Comparison of ENCODE assay signal across 8 worm cellular contexts in the genomic region with DNA sequence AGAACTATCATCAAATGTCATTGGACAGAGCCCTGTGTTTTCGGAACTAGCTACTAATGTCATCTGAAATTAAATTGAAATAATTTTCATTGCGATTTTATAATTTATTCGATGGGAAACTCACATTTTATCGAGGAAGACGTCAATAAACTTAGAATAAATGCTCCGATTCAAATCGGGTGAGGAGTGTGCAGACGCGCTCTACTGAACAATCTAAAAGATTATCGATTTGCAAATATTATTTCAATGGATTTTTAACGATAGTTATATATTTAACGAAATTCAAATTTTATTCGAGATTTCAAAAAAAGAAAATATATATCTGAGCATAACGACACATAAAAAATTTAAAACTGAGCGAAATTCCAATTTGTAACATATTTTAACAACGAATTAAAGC.
A peak's percentile ranks its signal among the peaks of the same experiment; 100 is the strongest.
TF ChIP-seq lines count a peak whose summit lies in the region.

Gene eor-1 (minus strand): TSS at position 65 of the 400 bp plus-strand sequence.

TF ChIP-seq in whole organism, L1 larva, 84 proteins besides CTCF, POLR2A, EP300 and RAD21 (continues in another document):
- TF ChIP-seq dsc-1 (tag; optimal IDR thresholded peaks at IDR 0.05; lab: Kevin White, UChicago) = peak; percentile 26
- TF ChIP-seq C16A3.4 (tag; optimal IDR thresholded peaks at IDR 0.05; lab: Kevin White, UChicago) = peak; percentile 32
- TF ChIP-seq nhr-237 (tag; optimal IDR thresholded peaks at IDR 0.05; lab: Kevin White, UChicago) = no peak
- TF ChIP-seq snu-23 (GFP tag; optimal IDR thresholded peaks at IDR 0.05; lab: Kevin White, UChicago) = peak; percentile 62
- TF ChIP-seq nhr-85 (tag; lab: Kevin White, UChicago) = peak; percentile 67
- TF ChIP-seq skn-1 (tag; optimal IDR thresholded peaks at IDR 0.05; lab: Kevin White, UChicago) = peak; percentile 20
- TF ChIP-seq aly-2 (tag; optimal IDR thresholded peaks at IDR 0.05; lab: Kevin White, UChicago) = peak; percentile 3
- TF ChIP-seq lin-15B (tag; optimal IDR thresholded peaks at IDR 0.05; lab: Kevin White, UChicago) = peak; percentile 30
- TF ChIP-seq C04F5.9 (tag; optimal IDR thresholded peaks at IDR 0.05; lab: Kevin White, UChicago) = no peak
- peak; percentile 59 to 67 for TF ChIP-seq lin-35 (GFP tag; optimal IDR thresholded peaks at IDR 0.05; lab: Kevin White, UChicago)
- TF ChIP-seq F16B12.6 (tag; optimal IDR thresholded peaks at IDR 0.05; lab: Kevin White, UChicago) = peak; percentile 14

TF ChIP-seq in whole organism, L2 larva, 48 proteins besides CTCF, POLR2A, EP300 and RAD21:
- peak; percentile 75 for TF ChIP-seq C34F6.9 (tag; optimal IDR thresholded peaks at IDR 0.05; lab: Kevin White, UChicago)
- TF ChIP-seq lin-13 (GFP tag; optimal IDR thresholded peaks at IDR 0.05; lab: Kevin White, UChicago) = peak; percentile 48
- TF ChIP-seq gmeb-1 (tag; optimal IDR thresholded peaks at IDR 0.05; lab: Kevin White, UChicago) = peak; percentile 3
- peak; percentile 11 for TF ChIP-seq crh-2 (tag; optimal IDR thresholded peaks at IDR 0.05; lab: Kevin White, UChicago)
- TF ChIP-seq unc-62 (GFP tag; optimal IDR thresholded peaks at IDR 0.05; lab: Kevin White, UChicago) = no peak
- no peak for TF ChIP-seq nhr-129 (tag; optimal IDR thresholded peaks at IDR 0.05; lab: Kevin White, UChicago)
- peak; percentile 25 for TF ChIP-seq sma-3 (GFP tag; optimal IDR thresholded peaks at IDR 0.05; lab: Kevin White, UChicago)
- no peak for TF ChIP-seq ztf-1 (GFP tag; conservative IDR thresholded peaks at IDR 0.05; lab: Robert Waterston, UW)
- peak; percentile 37 to 80 for TF ChIP-seq lsy-2 (tag; optimal IDR thresholded peaks at IDR 0.05; lab: Kevin White, UChicago)
- no peak for TF ChIP-seq nhr-21 (tag; optimal IDR thresholded peaks at IDR 0.05; lab: Kevin White, UChicago)
- TF ChIP-seq unc-55 (GFP tag; optimal IDR thresholded peaks at IDR 0.05; lab: Kevin White, UChicago) = peak; percentile 72

TF ChIP-seq in whole organism, L3 larva, 47 proteins besides CTCF, POLR2A, EP300 and RAD21:
- TF ChIP-seq ceh-28 (tag; optimal IDR thresholded peaks at IDR 0.05; lab: Kevin White, UChicago) = peak; percentile 80
- no peak for TF ChIP-seq daf-12 (tag; optimal IDR thresholded peaks at IDR 0.05; lab: Kevin White, UChicago)
- TF ChIP-seq hmg-11 (tag; optimal IDR thresholded peaks at IDR 0.05; lab: Kevin White, UChicago) = peak; percentile 32
- TF ChIP-seq unc-39 (tag; optimal IDR thresholded peaks at IDR 0.05; lab: Kevin White, UChicago) = no peak
- peak; percentile 31 for TF ChIP-seq nfya-1 (tag; optimal IDR thresholded peaks at IDR 0.05; lab: Kevin White, UChicago; ENCODE audit: insufficient read depth)
- TF ChIP-seq mdl-1 (tag; optimal IDR thresholded peaks at IDR 0.05; lab: Kevin White, UChicago) = no peak
- peak; percentile 19 for TF ChIP-seq nhr-25 (tag; optimal IDR thresholded peaks at IDR 0.05; lab: Kevin White, UChicago)
- peak; percentile 11 for TF ChIP-seq nhr-77 (tag; optimal IDR thresholded peaks at IDR 0.05; lab: Kevin White, UChicago)
- TF ChIP-seq nhr-23 (tag; optimal IDR thresholded peaks at IDR 0.05; lab: Kevin White, UChicago) = peak; percentile 6
- peak; percentile 57 for TF ChIP-seq lin-15B (tag; optimal IDR thresholded peaks at IDR 0.05; lab: Kevin White, UChicago)
TF ChIP-seq in whole organism, L3 larva: peak in this region for 7.

TF ChIP-seq in whole organism, L4 larva, 104 proteins besides CTCF, POLR2A, EP300 and RAD21 (continues in another document):
- no peak for TF ChIP-seq nhr-76 (tag; optimal IDR thresholded peaks at IDR 0.05; lab: Kevin White, UChicago)
- peak; percentile 33 for TF ChIP-seq dpl-1 (GFP tag; optimal IDR thresholded peaks at IDR 0.05; lab: Kevin White, UChicago)
- peak; percentile 60 for TF ChIP-seq mep-1 (tag; optimal IDR thresholded peaks at IDR 0.05; lab: Kevin White, UChicago)
- peak; percentile 22 for TF ChIP-seq unc-130 (GFP tag; optimal IDR thresholded peaks at IDR 0.05; lab: Kevin White, UChicago)
- no peak for TF ChIP-seq jun-1 (tag; optimal IDR thresholded peaks at IDR 0.05; lab: Kevin White, UChicago)
- no peak for TF ChIP-seq Y5F2A.4 (GFP tag; optimal IDR thresholded peaks at IDR 0.05; lab: Kevin White, UChicago)
- no peak for TF ChIP-seq gei-8 (GFP tag; optimal IDR thresholded peaks at IDR 0.05; lab: Kevin White, UChicago)
- no peak for TF ChIP-seq ceh-44 (GFP tag; IDR thresholded peaks at IDR 0.05; lab: Robert Waterston, UW)
- TF ChIP-seq daf-16 (GFP tag; optimal IDR thresholded peaks at IDR 0.05; lab: Kevin White, UChicago) = no peak
- peak; percentile 29 for TF ChIP-seq daf-16 (tag; optimal IDR thresholded peaks at IDR 0.05; lab: Kevin White, UChicago)
- peak; percentile 44 for TF ChIP-seq rbr-2 (tag; optimal IDR thresholded peaks at IDR 0.05; lab: Kevin White, UChicago)
- TF ChIP-seq ama-1 (optimal IDR thresholded peaks at IDR 0.05; lab: Kevin White, UChicago) = peak; percentile 20

TF ChIP-seq in whole organism, late embryonic, 69 proteins besides CTCF, POLR2A, EP300 and RAD21:
- TF ChIP-seq ceh-31 (tag; optimal IDR thresholded peaks at IDR 0.05; lab: Kevin White, UChicago) (peak; percentile 39), ceh-48 (tag; optimal IDR thresholded peaks at IDR 0.05; lab: Kevin White, UChicago) (peak; percentile 93), unc-86 (tag; optimal IDR thresholded peaks at IDR 0.05; lab: Kevin White, UChicago) (no peak), eyg-1 (tag; optimal IDR thresholded peaks at IDR 0.05; lab: Kevin White, UChicago) (no peak), nfya-1 (tag; optimal IDR thresholded peaks at IDR 0.05; lab: Kevin White, UChicago) (peak; percentile 45), unc-42 (tag; optimal IDR thresholded peaks at IDR 0.05; lab: Kevin White, UChicago) (peak; percentile 26), ceh-34 (tag; optimal IDR thresholded peaks at IDR 0.05; lab: Kevin White, UChicago) (peak; percentile 9)
TF ChIP-seq in whole organism, late embryonic: peak in this region for 5.

TF ChIP-seq in whole organism, midembryonic, 9 proteins besides CTCF, POLR2A, EP300 and RAD21:
- TF ChIP-seq T22C8.4 (GFP tag; IDR thresholded peaks at IDR 0.05; lab: Robert Waterston, UW) (peak; percentile 85), med-1 (GFP tag; optimal IDR thresholded peaks at IDR 0.05; lab: Kevin White, UChicago; ENCODE audit: insufficient read depth) (no peak)

TF ChIP-seq in whole organism, mixed stage, embryonic, 35 proteins besides CTCF, POLR2A, EP300 and RAD21:
- TF ChIP-seq ceh-39 (tag; optimal IDR thresholded peaks at IDR 0.05; lab: Kevin White, UChicago) (peak; percentile 89), ces-1 (GFP tag; optimal IDR thresholded peaks at IDR 0.05; lab: Kevin White, UChicago) (peak; percentile 63), ceh-83 (GFP tag; optimal IDR thresholded peaks at IDR 0.05; lab: Kevin White, UChicago) (peak; percentile 14), mep-1 (tag; optimal IDR thresholded peaks at IDR 0.05; lab: Kevin White, UChicago) (peak; percentile 0), unc-62 (GFP tag; optimal IDR thresholded peaks at IDR 0.05; lab: Kevin White, UChicago) (no peak), nhr-237 (tag; optimal IDR thresholded peaks at IDR 0.05; lab: Kevin White, UChicago) (peak; percentile 12), lsy-2 (tag; optimal IDR thresholded peaks at IDR 0.05; lab: Kevin White, UChicago) (peak; percentile 31), sptf-1 (tag; optimal IDR thresholded peaks at IDR 0.05; lab: Kevin White, UChicago) (no peak)
TF ChIP-seq in whole organism, mixed stage, embryonic: peak in this region for 6.

TF ChIP-seq in whole organism, young adult, 124 proteins besides CTCF, POLR2A, EP300 and RAD21:
- peak; percentile 15 for TF ChIP-seq snpc-4 (GFP tag; optimal IDR thresholded peaks at IDR 0.05; lab: Kevin White, UChicago)
- TF ChIP-seq snpc-4 (tag; optimal IDR thresholded peaks at IDR 0.05; lab: Kevin White, UChicago) = peak in 2 of 4 experiments; percentile 6 to 58
- peak; percentile 40 for TF ChIP-seq attf-5 (GFP tag; optimal IDR thresholded peaks at IDR 0.05; lab: Kevin White, UChicago)
- peak; percentile 3 for TF ChIP-seq lin-40 (tag; optimal IDR thresholded peaks at IDR 0.05; lab: Kevin White, UChicago)
- TF ChIP-seq sptf-2 (GFP tag; optimal IDR thresholded peaks at IDR 0.05; lab: Kevin White, UChicago) = no peak
- TF ChIP-seq cebp-2 (GFP tag; IDR thresholded peaks at IDR 0.05; lab: Robert Waterston, UW) = no peak
- no peak for TF ChIP-seq rpc-1 (optimal IDR thresholded peaks at IDR 0.05; lab: Kevin White, UChicago)
- TF ChIP-seq rpc-1 (tag; optimal IDR thresholded peaks at IDR 0.05; lab: Kevin White, UChicago) = no peak
- peak; percentile 27 for TF ChIP-seq snpc-3.4 (tag; optimal IDR thresholded peaks at IDR 0.05; lab: Kevin White, UChicago)
- no peak for TF ChIP-seq ama-1 (optimal IDR thresholded peaks at IDR 0.05; lab: Kevin White, UChicago)
- peak in 1 of 2 experiments; percentile 44 for TF ChIP-seq ama-1 (GFP tag; optimal IDR thresholded peaks at IDR 0.05; lab: Kevin White, UChicago)
- no peak for TF ChIP-seq snpc-1.3 (tag; optimal IDR thresholded peaks at IDR 0.05; lab: Kevin White, UChicago; ENCODE audit: insufficient read depth)
- peak; percentile 79 for TF ChIP-seq mcd-1 (GFP tag; IDR thresholded peaks at IDR 0.05; lab: Robert Waterston, UW)
